Worm (Caenorhabditis elegans): Measurements from ENCODE around the gene acs-3.

Gene acs-3

ce11 chrV:2018689-2019088 lies 49.4 kb downstream of the acs-3 start, which contains the start of gene F59A7.14 (continued):
- TF ChIP-seq zim-3 (tag; optimal IDR thresholded peaks at IDR 0.05) (no peak), Y67H2A.10 (GFP tag; conservative IDR thresholded peaks at IDR 0.05) (no peak)

- no peak for TF ChIP-seq lin-35 (GFP tag; optimal IDR thresholded peaks at IDR 0.05)
- no peak for TF ChIP-seq aptf-2 (GFP tag; conservative IDR thresholded peaks at IDR 0.05)
- TF ChIP-seq madf-8 (GFP tag; conservative IDR thresholded peaks at IDR 0.05), result no peak
- TF ChIP-seq ets-4 (GFP tag; optimal IDR thresholded peaks at IDR 0.05), result no peak
- TF ChIP-seq let-607 (tag; optimal IDR thresholded peaks at IDR 0.05), result no peak
- TF ChIP-seq B0035.1 (tag; optimal IDR thresholded peaks at IDR 0.05), result no peak
- no peak for TF ChIP-seq mes-4 (tag; optimal IDR thresholded peaks at IDR 0.05)
- TF ChIP-seq fkh-3 (tag; optimal IDR thresholded peaks at IDR 0.05), result no peak
- no peak for TF ChIP-seq pbrm-1 (GFP tag; IDR thresholded peaks at IDR 0.05)
- TF ChIP-seq nfyb-1 (GFP tag; IDR thresholded peaks at IDR 0.05), result no peak
- TF ChIP-seq K11D2.4 (GFP tag; IDR thresholded peaks at IDR 0.05), result no peak
- TF ChIP-seq madf-3 (GFP tag; IDR thresholded peaks at IDR 0.05), result no peak
- TF ChIP-seq F55B11.4 (tag; optimal IDR thresholded peaks at IDR 0.05; ENCODE audit: borderline replicate concordance, insufficient read depth), result no peak
- TF ChIP-seq madf-10 (tag; optimal IDR thresholded peaks at IDR 0.05), result no peak
- no peak for TF ChIP-seq egl-18 (GFP tag; IDR thresholded peaks at IDR 0.05)
Measured at ce11 chrV:2021283-2021682, 52.0 kb downstream of the acs-3 start.

ce11 chrV:2022374-2022773 lies 53.0 kb downstream of the acs-3 start, which contains the start of gene F59A7.5:
F59A7.5 (plus strand) TSS chrV:2022674.
- TF ChIP-seq ztf-18 (tag; optimal IDR thresholded peaks at IDR 0.05) (no peak), F23B12.7 (tag; optimal IDR thresholded peaks at IDR 0.05; ENCODE audit: insufficient read depth) (no peak), hlh-26 (GFP tag; conservative IDR thresholded peaks at IDR 0.05) (no peak), ekl-4 (GFP tag; IDR thresholded peaks at IDR 0.05) (no peak)
